Fruit fly (Drosophila melanogaster) whole organism, pupa: ENCODE data around the gene Cpr65Ax1.

Experiments
- CG4496 ChIP-seq: fragments of 200-800 bp; sonication (Bioruptor generic); IDR thresholded peaks from 3 replicates; pipeline ENCODE4 v1.3.6; 2022; ENCODE audit warnings: missing biosample characterization, missing genetic modification characterization
- Ets98B ChIP-seq: fragments of 200-800 bp; sonication (Bioruptor generic); IDR thresholded peaks from 2 replicates; pipeline ENCODE4 v1.3.6; 2022; ENCODE audit warnings: missing biosample characterization, missing genetic modification characterization
- Snoo ChIP-seq: fragments of 200-800 bp; sonication (Bioruptor generic); optimal IDR thresholded peaks from 3 replicates; lab custom pipeline; 2017; ENCODE audit warnings: missing biosample characterization, mild to moderate bottlenecking, missing genetic modification characterization, inconsistent platforms

DNA sequence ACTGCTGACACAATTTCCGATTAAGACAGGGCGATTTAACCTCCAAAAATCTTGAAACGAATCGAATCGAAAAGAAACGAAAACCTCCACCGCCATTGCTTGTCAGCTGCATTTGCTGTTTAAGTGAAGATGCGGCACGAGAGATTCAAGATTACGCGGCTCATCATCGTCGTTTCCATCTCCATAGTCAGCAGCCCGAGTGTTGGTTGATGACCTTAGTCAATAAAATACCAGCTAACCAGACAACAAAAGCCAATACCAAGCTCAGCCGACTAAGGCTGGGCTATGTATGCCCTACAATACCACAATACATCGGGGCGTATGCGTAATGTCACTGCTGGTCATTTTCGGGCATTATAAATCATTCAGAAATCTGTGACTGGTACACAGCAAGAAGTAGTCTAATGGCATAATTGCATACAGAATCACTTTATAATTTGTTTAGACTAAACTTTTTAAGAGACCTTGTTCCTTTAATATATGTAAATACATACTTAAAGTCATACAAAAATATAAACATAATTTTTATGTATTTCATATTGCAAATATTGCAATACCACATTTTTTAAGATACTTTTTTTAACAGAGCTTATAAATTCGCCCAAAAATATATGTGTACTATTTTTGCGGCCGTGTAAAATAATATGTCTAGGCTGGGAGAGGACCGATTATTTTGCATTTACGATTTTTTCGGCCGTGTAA lies 6.9 kb downstream of the Cpr65Ax1 start:
- no peak for TF ChIP-seq Snoo (tag; lab: Kevin White, UChicago)
- TF ChIP-seq Ets98B = no peak
- TF ChIP-seq CG4496 (GFP tag; lab: Robert Waterston, UW) = no peak
